Fruit fly (Drosophila melanogaster) whole organism: ENCODE results near the gene Myo31DF.

ENCODE experiments used
- CG8478 ChIP-seq: fragments of >200 bp; optimal IDR thresholded peaks from 2 replicates; lab custom pipeline; 2018; ENCODE audit warnings: inconsistent platforms
- Dll ChIP-seq: fragments of >200 bp; optimal IDR thresholded peaks from 2 replicates; lab custom pipeline; 2017
- EcR ChIP-seq, 2 experiments: fragments of >200 bp; optimal IDR thresholded peaks; 2 replicates each; lab custom pipeline; 2017; ENCODE audit warnings: missing biosample characterization in 2 of 2, missing genetic modification characterization in 2 of 2, missing genetic modification reagents in 2 of 2
- pan ChIP-seq: fragments of >200 bp; optimal IDR thresholded peaks from 2 replicates; lab custom pipeline; 2017
- psq ChIP-seq: fragments of >200 bp; optimal IDR thresholded peaks from 2 replicates; lab custom pipeline; 2017
- usp ChIP-seq: fragments of >200 bp; optimal IDR thresholded peaks from 2 replicates; lab custom pipeline; 2017; ENCODE audit warnings: missing biosample characterization, missing genetic modification characterization, mixed read lengths

Myo31DF gene

DNA sequence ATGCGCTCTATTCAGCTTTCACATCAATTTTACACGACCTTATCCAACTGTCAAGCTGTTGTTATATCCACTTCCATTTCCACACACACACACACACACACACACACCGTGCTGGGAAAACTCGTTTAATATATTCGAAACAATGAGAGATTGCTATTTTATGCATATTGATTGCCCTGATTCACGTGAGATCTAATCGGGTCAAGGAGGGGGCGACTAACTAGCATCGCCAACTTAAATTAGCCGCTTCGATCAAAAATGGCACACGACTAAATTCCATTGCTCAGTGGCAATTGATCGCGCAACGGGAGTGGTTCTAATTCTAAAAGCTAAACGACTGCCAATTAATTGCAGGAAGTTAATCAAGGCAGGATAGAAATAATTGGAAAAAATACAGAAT, 27.4 kb upstream of the Myo31DF start, which contains the start of gene CG18302:
Gene CG18302, plus strand, starts transcription at position 301 of the 400 bp plus-strand sequence.
- no peak for TF ChIP-seq usp (GFP tag; lab: Kevin White, UChicago)
- no peak for TF ChIP-seq psq (lab: Kevin White, UChicago)
- TF ChIP-seq pan: no peak
- no peak for TF ChIP-seq CG8478 (lab: Kevin White, UChicago)
- no peak for TF ChIP-seq Dll (lab: Kevin White, UChicago)
- no peak for TF ChIP-seq EcR (GFP tag; optimal IDR thresholded peaks at IDR 0.05; lab: Kevin White, UChicago)

DNA sequence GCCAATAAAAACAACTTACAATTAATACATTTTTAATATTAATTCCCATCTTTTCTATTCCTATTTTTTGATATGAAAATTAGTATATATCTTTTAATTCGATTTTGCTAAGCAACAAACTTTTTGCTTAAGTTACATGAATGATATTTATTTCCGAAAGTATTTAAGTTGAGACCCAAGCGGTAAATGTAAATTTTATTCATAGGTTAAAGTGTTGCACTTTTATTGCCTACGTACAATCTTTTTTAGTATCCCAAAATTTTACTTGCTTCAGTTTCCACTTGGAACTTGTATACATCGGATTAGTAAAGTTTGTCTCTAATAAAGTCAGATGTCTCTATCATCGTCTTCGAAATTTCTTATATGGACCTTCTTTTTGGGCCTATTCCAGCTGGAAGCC, 24.9 kb upstream of the Myo31DF start, which contains the start of gene CG18301:
Gene CG18301, plus strand, starts transcription at position 301 of the 400 bp plus-strand sequence.
- TF ChIP-seq psq (lab: Kevin White, UChicago) (no peak), EcR (GFP tag; optimal IDR thresholded peaks at IDR 0.05; lab: Kevin White, UChicago) (no peak), Dll (lab: Kevin White, UChicago) (no peak), pan (no peak)

DNA sequence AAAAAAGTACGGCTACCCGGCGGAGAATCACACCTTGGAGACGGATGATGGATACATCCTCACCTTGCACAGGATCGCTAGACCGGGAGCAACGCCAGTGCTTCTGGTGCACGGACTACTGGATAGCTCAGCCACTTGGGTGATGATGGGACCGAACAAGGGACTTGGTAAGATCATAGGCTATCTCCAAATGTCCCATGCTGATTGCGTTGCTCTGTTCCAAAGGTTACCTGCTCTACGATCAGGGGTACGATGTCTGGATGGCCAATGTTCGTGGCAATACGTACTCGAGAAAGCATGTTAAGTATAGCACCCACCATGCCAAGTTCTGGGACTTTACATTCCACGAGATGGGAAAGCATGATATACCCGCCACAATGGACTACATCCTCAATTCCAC, 23.5 kb upstream of the Myo31DF start:
- TF ChIP-seq pan (no peak), EcR (GFP tag; optimal IDR thresholded peaks at IDR 0.05; lab: Kevin White, UChicago) (no peak), psq (lab: Kevin White, UChicago) (no peak), CG8478 (lab: Kevin White, UChicago) (no peak), usp (GFP tag; lab: Kevin White, UChicago) (no peak), Dll (lab: Kevin White, UChicago) (no peak)

DNA sequence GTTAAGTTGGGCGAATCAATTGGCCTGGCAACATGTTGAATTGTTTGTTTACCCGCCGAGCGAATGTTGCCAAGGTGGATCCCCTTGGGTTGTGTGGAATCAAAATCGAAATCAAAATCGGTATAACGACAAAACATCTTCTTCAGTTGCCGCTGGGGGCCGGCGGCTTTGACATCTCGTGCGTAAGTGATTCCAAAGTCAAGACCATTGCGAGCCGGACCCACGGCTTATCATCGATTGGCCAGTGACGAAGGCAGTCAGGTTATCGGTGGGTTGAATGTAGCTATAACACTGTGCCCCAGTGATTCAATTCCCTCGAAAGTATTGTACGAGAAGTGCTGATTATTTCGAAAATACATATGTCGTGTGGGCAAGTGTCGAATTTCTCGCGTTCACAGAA, 22.4 kb upstream of the Myo31DF start:
- TF ChIP-seq EcR (GFP tag; optimal IDR thresholded peaks at IDR 0.05; lab: Kevin White, UChicago) (no peak), pan (no peak), Dll (lab: Kevin White, UChicago) (no peak), psq (lab: Kevin White, UChicago) (no peak), usp (GFP tag; lab: Kevin White, UChicago) (no peak), CG8478 (lab: Kevin White, UChicago) (no peak)

dm6 chr2L:10526953-10527584, 20.5 kb upstream of the Myo31DF start, which contains the start of gene Lip4:
TSS of gene Lip4 (plus strand) at chr2L:10527572.
- no peak for TF ChIP-seq EcR (GFP tag; optimal IDR thresholded peaks at IDR 0.05; lab: Kevin White, UChicago)
- no peak for TF ChIP-seq psq (lab: Kevin White, UChicago)
- TF ChIP-seq CG8478 (lab: Kevin White, UChicago): no peak
- TF ChIP-seq pan: no peak
- TF ChIP-seq usp (GFP tag; lab: Kevin White, UChicago): no peak
- no peak for TF ChIP-seq Dll (lab: Kevin White, UChicago)

DNA sequence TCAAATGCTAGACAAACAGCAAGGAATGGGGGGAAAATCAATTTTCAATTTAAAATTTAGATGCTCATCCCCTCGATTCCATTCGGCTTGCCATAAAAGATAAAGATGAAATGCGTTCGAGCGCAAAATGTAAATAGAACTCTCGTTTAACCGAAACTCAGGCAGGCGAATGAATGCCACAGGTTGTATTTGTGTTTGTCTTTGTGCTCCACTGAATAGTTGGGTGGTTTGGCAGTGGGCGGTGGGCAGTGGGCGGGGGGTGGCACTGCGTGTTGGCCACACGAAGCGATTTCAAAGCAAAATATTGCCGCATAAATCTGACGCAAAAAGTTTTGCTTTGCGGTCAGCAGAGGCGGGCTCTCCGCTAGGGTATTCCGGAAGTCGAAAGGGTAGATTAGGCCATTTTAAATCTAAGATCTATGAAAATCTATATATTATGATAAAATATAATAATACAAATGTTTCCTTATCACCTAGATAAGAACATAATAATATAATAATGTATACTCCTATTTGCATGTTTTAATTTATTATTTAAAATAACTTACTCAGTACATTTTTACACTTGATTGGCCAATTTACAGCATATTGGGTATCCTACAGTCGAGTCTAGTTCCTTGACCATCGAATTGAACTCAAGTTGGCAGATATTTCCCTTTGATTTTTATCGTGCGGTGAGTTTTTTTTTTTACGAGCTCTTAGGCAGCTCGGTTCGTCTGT, 15.8 kb upstream of the Myo31DF start:
- TF ChIP-seq usp (GFP tag; lab: Kevin White, UChicago): no peak
- TF ChIP-seq Dll (lab: Kevin White, UChicago): no peak
- no peak for TF ChIP-seq CG8478 (lab: Kevin White, UChicago)
- TF ChIP-seq EcR (GFP tag; optimal IDR thresholded peaks at IDR 0.05; lab: Kevin White, UChicago): no peak
- TF ChIP-seq pan: no peak
- TF ChIP-seq psq (lab: Kevin White, UChicago): no peak

dm6 chr2L:10519225-10519624, 12.6 kb upstream of the Myo31DF start:
- TF ChIP-seq Dll (lab: Kevin White, UChicago) (no peak), psq (lab: Kevin White, UChicago) (no peak), usp (GFP tag; lab: Kevin White, UChicago) (no peak), EcR (GFP tag; optimal IDR thresholded peaks at IDR 0.05; lab: Kevin White, UChicago) (no peak), CG8478 (lab: Kevin White, UChicago) (no peak), pan (no peak)

dm6 chr2L:10517085-10517484, 10.5 kb upstream of the Myo31DF start, which contains the start of the genes Fatp1 and Lrr47:
TSS of gene Fatp1 (minus strand) at chr2L:10517218.
TSS of gene Lrr47 (plus strand) at chr2L:10517335.
- TF ChIP-seq pan (no peak), CG8478 (lab: Kevin White, UChicago) (no peak), psq (lab: Kevin White, UChicago) (no peak), Dll (lab: Kevin White, UChicago) (no peak), EcR (GFP tag; optimal IDR thresholded peaks at IDR 0.05; lab: Kevin White, UChicago) (no peak), usp (GFP tag; lab: Kevin White, UChicago) (no peak)

DNA sequence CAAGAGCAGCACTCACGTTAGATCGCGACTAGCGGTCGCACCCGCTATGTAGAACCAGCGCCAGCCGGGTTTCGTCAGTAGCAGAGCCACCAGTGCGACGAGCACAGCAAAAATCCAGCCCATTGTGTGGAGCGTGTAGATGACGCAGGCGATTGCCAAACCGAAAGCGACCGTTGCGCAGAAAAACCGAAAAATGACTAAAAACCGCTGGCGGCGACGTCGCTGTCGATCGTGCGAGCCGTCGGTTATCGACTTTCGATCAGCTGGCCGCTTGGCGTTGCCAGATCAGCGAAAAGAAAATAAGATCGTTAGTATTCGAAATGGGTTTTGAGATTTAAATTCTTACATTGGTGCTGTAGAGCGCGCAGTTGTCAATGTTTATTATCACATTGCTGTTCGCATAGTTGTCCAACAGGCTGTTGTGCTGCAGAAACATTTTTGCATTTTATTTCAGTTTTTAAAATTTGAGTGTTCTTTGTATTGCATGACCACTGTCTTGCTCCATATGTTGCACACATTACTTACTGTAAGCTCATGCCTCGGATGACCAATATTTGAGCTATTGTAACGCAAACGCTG, 10.0 kb upstream of the Myo31DF start:
- TF ChIP-seq psq (lab: Kevin White, UChicago) (no peak), CG8478 (lab: Kevin White, UChicago) (no peak), usp (GFP tag; lab: Kevin White, UChicago) (no peak)

DNA sequence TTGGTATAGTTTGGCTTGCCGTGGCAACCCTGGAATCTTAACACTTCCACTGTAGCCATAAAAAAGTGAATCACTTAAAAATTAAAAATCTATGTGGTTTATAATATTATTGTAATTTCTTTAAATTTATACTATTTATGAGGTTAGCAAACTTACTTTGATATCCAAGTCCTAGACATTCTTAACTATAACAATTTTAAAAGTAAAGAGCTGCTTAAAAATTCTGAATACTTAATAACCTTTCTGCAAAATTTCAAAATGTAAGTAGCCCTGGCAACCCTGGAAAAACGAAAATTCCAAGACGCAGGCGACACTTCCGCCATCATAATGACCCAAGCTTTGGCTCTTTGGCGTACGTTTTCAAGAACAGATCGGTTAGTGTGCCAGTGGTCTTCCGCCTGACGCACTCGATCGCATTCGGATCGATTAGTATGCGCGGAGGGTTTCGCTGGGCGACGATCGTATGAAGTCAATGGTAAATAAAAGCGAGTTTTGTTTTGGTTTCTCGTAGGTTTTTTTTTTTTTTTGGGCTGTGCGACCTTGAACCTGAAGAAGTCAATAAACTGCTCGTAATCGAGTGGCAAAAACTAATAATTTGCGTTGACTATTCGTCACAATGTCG, 9.1 kb upstream of the Myo31DF start:
- TF ChIP-seq EcR (GFP tag; optimal IDR thresholded peaks at IDR 0.05; lab: Kevin White, UChicago): no peak
- TF ChIP-seq usp (GFP tag; lab: Kevin White, UChicago): no peak
- no peak for TF ChIP-seq pan
- TF ChIP-seq psq (lab: Kevin White, UChicago): no peak
- no peak for TF ChIP-seq CG8478 (lab: Kevin White, UChicago)
- no peak for TF ChIP-seq Dll (lab: Kevin White, UChicago)

dm6 chr2L:10514586-10515137, 8.1 kb upstream of the Myo31DF start:
- TF ChIP-seq usp (GFP tag; lab: Kevin White, UChicago) (no peak), EcR (GFP tag; optimal IDR thresholded peaks at IDR 0.05; lab: Kevin White, UChicago) (no peak), psq (lab: Kevin White, UChicago) (no peak), pan (no peak), CG8478 (lab: Kevin White, UChicago) (no peak), Dll (lab: Kevin White, UChicago) (no peak)
